Fruit fly (Drosophila melanogaster) ovary, adult (tissue): ENCODE measurements around the gene Afti.

ENCODE experiments used
- CG17801 ChIP-seq: fragments of 200-800 bp; optimal IDR thresholded peaks from 2 replicates; lab custom pipeline; 2019; ENCODE audit warnings: missing biosample characterization, mild to moderate bottlenecking, missing genetic modification characterization, moderate library complexity; ENCODE audit not compliant: partially characterized antibody

The Afti gene

DNA sequence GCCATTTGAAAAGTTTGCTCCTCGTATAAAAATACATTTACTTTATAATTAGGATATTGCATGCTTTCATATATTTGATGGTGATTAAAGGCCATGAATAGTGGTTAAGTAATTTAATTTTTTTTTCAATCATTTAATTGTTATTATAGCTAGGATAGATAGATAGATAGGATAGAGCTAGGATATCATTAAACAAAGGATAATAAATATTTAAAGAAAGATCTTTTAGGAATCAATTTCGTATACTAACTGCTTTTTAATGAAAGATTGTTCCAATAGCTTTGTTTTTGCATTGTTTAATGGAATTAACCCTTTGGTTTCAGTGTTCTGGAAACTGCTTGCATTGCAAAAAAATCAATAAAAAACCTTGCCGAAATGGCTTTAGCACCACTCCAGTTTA, 28.1 kb upstream of the Afti start:
- no peak for TF ChIP-seq CG17801 (GFP tag; lab: Kevin White, UChicago)

DNA sequence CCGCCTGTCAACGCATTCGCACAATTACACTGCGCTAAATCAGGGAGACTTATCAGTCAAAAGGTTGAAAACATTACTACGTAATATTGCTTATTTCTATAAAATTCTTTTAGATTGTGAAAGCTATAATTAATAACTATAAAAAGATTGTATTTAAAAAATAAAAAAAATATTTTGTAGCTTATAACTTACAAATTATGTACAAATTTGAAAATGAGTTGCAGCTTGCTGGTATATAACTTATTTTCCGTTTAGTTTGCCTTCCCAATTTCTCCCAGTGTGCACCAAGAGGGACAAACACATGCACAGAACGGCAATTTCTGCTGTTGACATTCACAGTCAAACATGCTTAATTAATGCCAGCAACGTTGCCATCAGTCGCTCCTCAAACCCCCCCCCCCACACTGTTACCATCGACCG, 27.3 kb upstream of the Afti start:
- peak; percentile 88 for TF ChIP-seq CG17801 (GFP tag; lab: Kevin White, UChicago)

DNA sequence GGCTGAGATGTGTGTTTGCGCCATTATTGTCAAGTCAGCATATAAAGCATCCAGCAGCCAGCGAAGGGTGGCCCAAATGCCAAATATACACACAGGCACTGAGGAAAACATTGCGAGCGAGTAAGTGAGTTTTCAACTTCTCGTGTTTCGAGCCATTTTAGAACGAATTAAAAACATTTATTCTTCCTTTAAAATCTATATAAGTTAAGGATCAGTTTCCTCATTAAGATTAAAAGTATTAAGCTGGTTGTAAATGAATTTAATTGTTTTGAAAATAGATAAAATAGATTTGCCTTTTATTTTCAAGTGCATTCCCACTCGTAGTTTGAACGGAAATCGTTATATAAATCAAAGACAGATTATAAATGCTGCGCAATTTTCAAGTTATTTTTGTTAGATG, 24.9 kb upstream of the Afti start:
- no peak for TF ChIP-seq CG17801 (GFP tag; lab: Kevin White, UChicago)

DNA sequence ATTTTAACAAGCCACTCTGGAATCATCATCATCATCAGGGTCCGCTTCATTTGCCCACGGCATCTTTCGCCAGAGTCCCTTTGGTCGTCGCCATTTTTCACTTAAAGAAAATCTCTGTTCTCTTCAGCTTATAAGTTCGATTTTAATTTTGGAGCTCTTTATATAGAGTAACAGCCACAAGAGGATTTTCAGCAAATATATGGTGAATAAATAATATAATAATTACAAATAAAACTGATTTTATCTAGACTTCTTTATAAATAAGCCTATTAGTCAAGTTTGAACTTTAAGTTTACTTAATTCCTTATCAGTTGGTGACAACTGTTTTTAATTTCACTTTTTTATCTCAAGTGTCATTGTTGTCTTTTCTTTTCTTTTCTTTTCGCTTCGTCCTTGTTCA, 22.0 kb upstream of the Afti start:
- TF ChIP-seq CG17801 (GFP tag; lab: Kevin White, UChicago): no peak

DNA sequence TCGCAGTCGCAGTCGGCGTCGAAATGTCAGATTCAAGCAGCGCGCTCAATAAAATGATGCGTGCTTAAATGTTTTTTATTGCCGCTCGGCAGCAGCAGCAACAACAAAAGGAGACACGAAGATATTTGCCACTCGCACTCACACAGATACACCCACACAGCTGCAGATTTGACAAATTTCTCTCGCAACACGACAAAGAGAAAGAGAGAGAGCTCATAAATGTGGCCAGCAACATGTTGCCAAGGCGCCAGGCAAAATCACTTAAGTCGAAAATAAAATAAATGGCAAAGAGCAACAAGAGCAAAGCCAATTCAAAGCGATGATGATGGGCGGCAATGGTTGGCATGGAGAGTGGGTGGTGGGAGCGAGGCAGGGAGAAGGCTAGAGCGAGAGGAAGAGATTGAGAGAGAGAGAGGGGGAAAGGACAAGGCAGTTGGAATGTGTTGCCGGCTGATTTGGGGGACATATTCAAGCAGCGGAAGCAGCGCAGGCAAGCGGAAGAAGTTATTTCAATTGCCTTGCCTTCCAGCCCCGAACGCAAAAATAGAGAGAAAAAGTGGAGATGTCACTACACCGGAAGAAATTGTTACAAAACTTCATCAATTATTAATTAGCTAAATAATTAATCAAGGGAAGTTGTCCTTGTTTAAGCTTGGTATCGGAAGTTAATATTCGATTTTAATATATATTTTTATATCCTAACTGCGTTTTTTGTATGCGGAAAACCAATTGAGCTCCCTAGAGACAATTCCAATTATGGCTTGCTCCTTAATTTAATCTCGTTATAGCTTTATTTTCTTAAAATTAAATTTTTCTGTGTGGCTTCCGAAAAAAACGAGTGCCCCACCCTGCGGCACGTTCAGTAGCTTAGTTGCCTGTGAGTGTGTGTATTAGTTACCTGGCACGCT, 20.6 kb upstream of the Afti start:
- no peak for TF ChIP-seq CG17801 (GFP tag; lab: Kevin White, UChicago)

DNA sequence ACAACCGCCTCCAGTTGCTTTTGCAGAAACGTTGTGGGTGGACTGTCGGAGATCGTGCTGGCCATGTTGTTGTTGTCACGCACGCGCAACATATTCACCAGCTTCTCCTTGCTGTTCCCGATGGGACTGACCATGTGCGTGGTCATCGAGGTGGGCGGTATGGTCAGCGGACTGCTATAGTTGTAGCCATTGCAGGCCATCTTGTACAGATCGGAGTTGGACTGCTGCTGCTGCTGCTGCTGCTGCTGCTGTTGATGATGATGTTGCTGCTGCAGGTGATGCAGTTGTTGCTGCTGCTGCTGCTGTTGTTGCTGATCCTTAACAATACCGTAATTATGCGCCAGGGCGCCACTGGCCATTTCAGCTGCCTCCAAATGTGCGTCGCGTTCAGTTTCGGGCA, 18.3 kb upstream of the Afti start:
- no peak for TF ChIP-seq CG17801 (GFP tag; lab: Kevin White, UChicago)

DNA sequence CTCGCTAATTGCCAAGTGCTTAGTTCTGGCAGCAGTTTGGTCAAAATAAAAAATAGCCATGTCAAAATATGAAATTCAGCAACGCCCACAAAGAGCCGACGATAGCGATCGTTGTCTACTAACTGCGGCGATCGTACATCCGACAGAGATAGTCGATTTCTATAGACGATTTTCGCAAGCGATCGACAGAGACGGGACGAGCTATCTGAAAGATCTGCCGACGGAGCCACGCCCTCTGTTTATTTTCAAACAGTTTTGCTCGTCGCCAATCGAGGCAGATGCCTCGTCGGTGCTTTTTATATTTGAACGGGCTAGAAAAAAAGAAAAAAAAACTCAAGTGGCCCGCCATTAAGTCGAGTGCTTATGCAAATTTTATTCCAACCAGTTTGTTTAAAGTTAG, 9.0 kb upstream of the Afti start:
- no peak for TF ChIP-seq CG17801 (GFP tag; lab: Kevin White, UChicago)

DNA sequence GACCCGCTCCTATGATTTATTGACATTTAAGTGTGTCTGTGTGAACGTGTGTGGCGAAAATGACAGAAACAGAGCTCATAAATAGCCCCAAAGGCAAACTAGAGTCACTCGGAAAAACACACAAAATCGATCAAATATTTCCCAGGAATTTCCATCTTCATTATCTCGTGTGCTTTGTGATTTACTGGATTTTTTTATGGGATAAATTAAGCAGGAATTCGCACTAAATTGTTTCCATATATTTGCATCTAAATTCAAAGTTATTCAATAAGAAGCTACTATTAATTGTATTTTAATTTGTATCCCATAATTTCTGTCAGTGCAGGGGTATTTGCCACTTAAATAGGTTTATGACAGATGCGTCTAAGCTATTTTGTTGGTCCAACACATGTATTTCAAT, 6.2 kb upstream of the Afti start:
- TF ChIP-seq CG17801 (GFP tag; lab: Kevin White, UChicago): no peak

DNA sequence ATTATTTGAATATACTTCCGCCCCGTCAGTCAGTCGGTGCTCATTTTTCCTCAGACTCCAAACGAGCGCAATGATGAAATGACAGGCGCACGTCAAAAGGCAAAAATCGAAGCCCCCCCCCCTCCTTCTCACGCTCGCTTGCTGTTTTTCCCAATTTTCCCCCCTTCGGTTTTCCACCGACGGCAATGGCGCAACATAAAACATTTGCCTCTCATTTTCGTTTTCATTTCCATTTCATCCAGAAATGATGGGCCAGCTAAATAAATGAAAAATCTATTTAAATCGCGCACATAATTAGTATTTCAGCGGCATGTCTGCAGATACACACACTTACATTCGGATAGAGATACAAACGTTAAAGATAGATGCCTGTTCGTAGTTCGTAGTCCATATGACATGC, 5.0 kb upstream of the Afti start:
- no peak for TF ChIP-seq CG17801 (GFP tag; lab: Kevin White, UChicago)

DNA sequence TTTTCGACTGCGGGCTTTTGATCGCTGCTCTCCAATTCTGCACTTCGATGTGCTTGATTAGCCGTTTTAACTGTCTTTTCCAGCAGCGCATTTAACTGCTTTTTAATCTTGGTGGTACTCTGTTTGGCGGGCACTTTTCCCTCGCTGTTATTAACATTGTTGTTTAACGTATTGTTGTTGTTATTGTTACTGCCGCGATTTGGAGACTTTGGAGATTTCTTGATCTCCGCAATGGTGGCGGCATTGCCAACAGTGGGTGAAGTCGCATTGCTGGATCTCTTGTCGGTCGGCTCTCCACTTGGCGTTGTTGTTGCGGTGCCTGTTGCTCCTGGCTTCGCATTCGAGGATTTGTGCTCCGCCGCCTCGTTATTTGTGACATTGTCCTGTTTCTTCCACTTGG, 4.2 kb upstream of the Afti start:
- no peak for TF ChIP-seq CG17801 (GFP tag; lab: Kevin White, UChicago)

DNA sequence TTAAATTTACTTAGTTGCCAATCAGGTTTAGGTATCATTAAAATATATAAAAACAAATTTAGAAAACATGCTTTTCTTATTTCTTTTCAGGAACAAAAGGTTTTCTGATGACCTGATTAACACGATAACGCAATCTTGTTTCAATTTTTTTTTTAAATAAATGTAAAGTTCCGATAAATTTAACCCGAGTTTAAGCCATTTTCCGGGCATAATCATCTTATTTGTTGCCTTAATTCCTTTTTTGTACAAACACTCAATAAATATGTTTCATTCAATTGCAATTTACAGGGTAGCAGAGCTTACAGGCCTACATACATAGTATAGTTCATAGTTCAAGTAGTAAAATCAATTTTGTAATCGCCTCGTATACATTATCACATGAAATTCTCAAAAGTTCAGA, 3.1 kb upstream of the Afti start:
- TF ChIP-seq CG17801 (GFP tag; lab: Kevin White, UChicago): no peak

DNA sequence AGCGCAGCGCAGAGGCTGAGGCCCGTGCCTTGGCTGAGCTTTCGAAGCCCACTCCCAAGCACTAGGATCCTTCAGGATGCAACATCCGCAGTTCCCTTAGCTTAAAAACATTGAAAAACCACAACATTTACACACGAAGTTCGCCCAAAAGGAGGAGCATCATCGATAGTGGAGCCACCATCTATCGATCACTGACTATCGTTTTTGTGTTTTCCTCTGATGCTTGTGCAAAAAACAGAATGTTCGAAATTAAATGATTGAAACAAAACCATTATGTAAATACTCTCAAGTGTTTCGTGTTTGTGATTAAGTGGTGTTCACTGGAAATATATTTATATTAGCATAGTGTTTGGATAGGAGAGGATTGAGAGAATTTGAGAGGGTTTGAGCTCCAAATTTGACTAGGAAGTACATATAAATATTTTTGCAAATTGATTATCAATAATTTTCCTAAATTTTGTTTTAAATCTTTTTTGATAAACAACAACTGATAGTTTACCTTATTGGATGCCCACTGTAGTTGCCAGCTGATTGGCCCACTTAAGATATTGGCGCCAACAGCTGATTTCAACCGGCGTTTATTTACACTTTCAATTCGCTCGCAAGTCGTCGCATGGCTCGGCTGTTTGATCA, 1.1 kb upstream of the Afti start, which contains the start of gene spn-B:
spn-B (plus strand) TSS at position 580 of the 633 bp plus-strand sequence.
- peak; percentile 85 for TF ChIP-seq CG17801 (GFP tag; lab: Kevin White, UChicago)

DNA sequence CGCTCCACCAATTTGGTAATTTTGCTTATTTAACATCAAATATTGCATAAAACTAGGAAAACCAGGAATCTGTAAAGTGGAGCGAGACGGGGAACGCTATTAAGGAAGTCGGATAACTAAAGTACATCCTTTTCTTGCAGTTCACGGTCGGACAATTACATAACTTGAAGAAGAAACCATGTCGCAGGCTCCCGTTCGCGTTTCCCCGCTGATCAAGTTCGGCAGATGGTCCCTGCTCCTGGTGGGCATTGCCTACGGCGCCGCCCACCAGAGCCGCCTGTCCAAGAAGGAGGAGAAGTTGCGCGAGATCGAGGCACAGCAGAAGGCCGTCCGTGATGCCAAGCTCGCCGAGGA, 601 bp upstream of the Afti start:
- TF ChIP-seq CG17801 (GFP tag; lab: Kevin White, UChicago): no peak

DNA sequence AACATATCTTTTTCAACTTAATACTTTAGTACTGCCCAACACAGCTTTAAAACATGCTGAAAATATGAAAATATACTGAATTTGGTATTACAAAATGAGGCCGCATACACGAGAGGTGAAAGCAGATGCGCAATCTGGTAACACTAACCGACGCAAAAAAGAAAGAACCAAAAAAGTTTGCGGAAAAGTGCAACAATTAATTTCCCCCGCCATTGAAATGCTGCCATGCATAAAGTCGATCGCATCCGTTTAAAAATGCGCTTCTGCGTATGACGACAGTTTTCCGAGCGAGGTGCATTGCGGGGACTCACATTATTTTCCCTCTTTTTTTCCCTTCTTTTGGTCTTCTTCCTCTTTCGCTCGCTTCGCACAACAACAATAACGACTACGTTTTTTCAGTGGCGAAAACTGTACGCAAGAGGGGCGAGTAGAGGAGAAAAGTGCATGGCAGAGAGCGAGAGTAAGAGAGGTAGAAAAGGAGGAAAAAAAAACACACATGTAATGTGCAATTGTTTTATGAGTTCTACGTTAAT, 10.5 kb downstream of the Afti start, which contains the start of gene Set8:
Set8 (plus strand) TSS at position 127 of the 533 bp plus-strand sequence.
- TF ChIP-seq CG17801 (GFP tag; lab: Kevin White, UChicago): peak; percentile 81

DNA sequence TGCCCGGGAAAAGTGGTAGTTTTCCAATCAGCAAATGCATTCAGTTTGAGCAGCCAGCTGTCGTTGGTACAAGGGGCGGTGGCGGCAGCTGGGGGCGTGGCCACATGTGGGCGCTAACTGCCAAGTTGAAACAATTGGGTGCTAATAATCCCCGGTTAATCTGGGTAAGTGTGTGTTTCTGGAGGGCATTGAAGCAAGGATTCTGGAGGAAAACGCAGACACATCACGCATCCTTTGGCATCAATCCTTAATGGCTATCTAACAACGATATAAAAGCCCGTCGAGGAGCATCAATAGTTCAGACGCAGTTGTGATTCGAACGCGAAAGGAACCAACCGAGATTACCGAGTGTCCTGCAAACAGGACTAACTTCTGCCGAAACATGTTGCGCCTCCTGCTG, 11.9 kb downstream of the Afti start, which contains the start of gene Crz:
Crz (plus strand) TSS at position 301 of the 400 bp plus-strand sequence.
- TF ChIP-seq CG17801 (GFP tag; lab: Kevin White, UChicago): no peak
